Fruit fly (Drosophila melanogaster) whole organism, prepupa: ENCODE data around the gene Polr3E.

Experiments
- Blimp-1 ChIP-seq: fragments of 200-800 bp; sonication (Bioruptor generic); optimal IDR thresholded peaks from 3 replicates; lab custom pipeline; 2017; ENCODE audit warnings: missing biosample characterization, missing genetic modification characterization, mild to moderate bottlenecking, moderate library complexity, missing genetic modification reagents
- CG10669 ChIP-seq: fragments of 200-800 bp; sonication (Bioruptor generic); optimal IDR thresholded peaks from 3 replicates; lab custom pipeline; 2018; ENCODE audit warnings: missing biosample characterization, mild to moderate bottlenecking, missing genetic modification characterization, moderate library complexity
- CG11762 ChIP-seq: fragments of 200-800 bp; sonication (Bioruptor generic); optimal IDR thresholded peaks from 3 replicates; lab custom pipeline; 2016; ENCODE audit warnings: missing biosample characterization, missing genetic modification characterization; ENCODE audit not compliant: insufficient read depth
- CG11902 ChIP-seq: fragments of 200-800 bp; sonication (Bioruptor generic); optimal IDR thresholded peaks from 3 replicates; lab custom pipeline; 2016; ENCODE audit warnings: missing biosample characterization, missing genetic modification characterization
- CG15336 ChIP-seq: fragments of 200-800 bp; sonication (Bioruptor generic); IDR thresholded peaks from 2 replicates; pipeline ENCODE4 v1.3.6; 2022; ENCODE audit warnings: missing biosample characterization, missing genetic modification characterization
- CG31627 ChIP-seq: fragments of 200-800 bp; sonication (Bioruptor generic); optimal IDR thresholded peaks from 3 replicates; lab custom pipeline; 2016; ENCODE audit warnings: missing biosample characterization, missing genetic modification characterization
- CG32006 ChIP-seq: fragments of 200-800 bp; sonication (Bioruptor generic); optimal IDR thresholded peaks from 3 replicates; lab custom pipeline; 2017; ENCODE audit warnings: missing biosample characterization, mild to moderate bottlenecking, missing genetic modification characterization
- CG34406 ChIP-seq: fragments of 200-800 bp; sonication (Bioruptor generic); optimal IDR thresholded peaks from 3 replicates; lab custom pipeline; 2016; ENCODE audit warnings: missing biosample characterization, missing genetic modification characterization
- CG3919 ChIP-seq: fragments of 200-800 bp; sonication (Bioruptor generic); optimal IDR thresholded peaks from 3 replicates; lab custom pipeline; 2016; ENCODE audit warnings: missing biosample characterization, missing genetic modification characterization
- CG4318 ChIP-seq: fragments of 200-800 bp; sonication (Bioruptor generic); optimal IDR thresholded peaks from 3 replicates; lab custom pipeline; 2017; ENCODE audit warnings: missing biosample characterization, mild to moderate bottlenecking, missing genetic modification characterization
- CG6163 ChIP-seq: fragments of 200-800 bp; sonication (Bioruptor generic); IDR thresholded peaks from 3 replicates; pipeline ENCODE4 v1.3.6; 2022; ENCODE audit warnings: missing biosample characterization, missing genetic modification characterization
- CG6276 ChIP-seq: fragments of 200-800 bp; sonication (Bioruptor generic); optimal IDR thresholded peaks from 2 replicates; lab custom pipeline; 2017; ENCODE audit warnings: missing biosample characterization, mild to moderate bottlenecking, missing genetic modification characterization
- CG6808 ChIP-seq: fragments of 200-800 bp; sonication (Bioruptor generic); optimal IDR thresholded peaks from 3 replicates; lab custom pipeline; 2017; ENCODE audit warnings: missing biosample characterization, missing genetic modification characterization, mild to moderate bottlenecking, moderate library complexity, missing genetic modification reagents
- CG6854 ChIP-seq: fragments of 200-800 bp; sonication (Bioruptor generic); optimal IDR thresholded peaks from 2 replicates; lab custom pipeline; 2017; ENCODE audit warnings: missing biosample characterization, mild to moderate bottlenecking, missing genetic modification characterization
- CG7368 ChIP-seq: fragments of 200-800 bp; sonication (Bioruptor generic); optimal IDR thresholded peaks from 3 replicates; lab custom pipeline; 2016; ENCODE audit warnings: missing biosample characterization, missing genetic modification characterization
- CG8119 ChIP-seq: fragments of 200-800 bp; sonication (Bioruptor generic); IDR thresholded peaks from 3 replicates; pipeline ENCODE4 v1.3.6; 2022; ENCODE audit warnings: missing biosample characterization, missing genetic modification characterization
- CG8319 ChIP-seq: fragments of 200-800 bp; sonication (Bioruptor generic); optimal IDR thresholded peaks from 3 replicates; lab custom pipeline; 2016; ENCODE audit warnings: missing biosample characterization, missing genetic modification characterization
- CG8632 ChIP-seq: fragments of 200-800 bp; sonication (Bioruptor generic); optimal IDR thresholded peaks from 3 replicates; lab custom pipeline; 2016; ENCODE audit warnings: missing biosample characterization, missing genetic modification characterization
- CG9139 ChIP-seq: fragments of 200-800 bp; sonication (Bioruptor generic); optimal IDR thresholded peaks from 3 replicates; lab custom pipeline; 2017; ENCODE audit warnings: missing biosample characterization, mild to moderate bottlenecking, missing genetic modification characterization
- Ets21C ChIP-seq: fragments of 200-800 bp; sonication (Bioruptor generic); optimal IDR thresholded peaks from 3 replicates; lab custom pipeline; 2016; ENCODE audit warnings: missing biosample characterization, missing genetic modification characterization
- Hr38 ChIP-seq: sonication (Bioruptor generic); optimal IDR thresholded peaks from 2 replicates; lab custom pipeline; 2016; ENCODE audit warnings: missing biosample characterization, missing genetic modification characterization
- Hr39 ChIP-seq: fragments of 200-800 bp; sonication (Bioruptor generic); optimal IDR thresholded peaks from 2 replicates; lab custom pipeline; 2016; ENCODE audit warnings: missing biosample characterization, missing genetic modification characterization
- Hr4 ChIP-seq: fragments of 200-800 bp; sonication (Bioruptor generic); optimal IDR thresholded peaks from 3 replicates; lab custom pipeline; 2016; ENCODE audit warnings: missing biosample characterization, missing genetic modification characterization
- Lpt ChIP-seq: fragments of 200-800 bp; sonication (Bioruptor generic); optimal IDR thresholded peaks from 3 replicates; lab custom pipeline; 2016; ENCODE audit warnings: missing biosample characterization, missing genetic modification characterization
- OdsH ChIP-seq: fragments of 200-800 bp; sonication (Bioruptor generic); optimal IDR thresholded peaks from 3 replicates; lab custom pipeline; 2016; ENCODE audit warnings: missing biosample characterization, missing genetic modification characterization
- Sox102F ChIP-seq: fragments of 200-800 bp; sonication (Bioruptor generic); optimal IDR thresholded peaks from 2 replicates; lab custom pipeline; 2016; ENCODE audit warnings: missing biosample characterization, mild to moderate bottlenecking, missing genetic modification characterization
- Sox14 ChIP-seq: fragments of 200-800 bp; sonication (Bioruptor generic); optimal IDR thresholded peaks from 3 replicates; lab custom pipeline; 2016; ENCODE audit warnings: missing biosample characterization, missing genetic modification characterization
- Sox15 ChIP-seq: fragments of 200-800 bp; sonication (Bioruptor generic); optimal IDR thresholded peaks from 3 replicates; lab custom pipeline; 2016; ENCODE audit warnings: missing biosample characterization, missing genetic modification characterization
- achi ChIP-seq: fragments of 200-800 bp; sonication (Bioruptor generic); optimal IDR thresholded peaks from 3 replicates; lab custom pipeline; 2016; ENCODE audit warnings: missing biosample characterization, missing genetic modification characterization
- acj6 ChIP-seq: fragments of 200-800 bp; sonication (Bioruptor generic); optimal IDR thresholded peaks from 3 replicates; lab custom pipeline; 2016; ENCODE audit warnings: missing biosample characterization, missing genetic modification characterization
- cyc ChIP-seq: fragments of 200-800 bp; sonication (Bioruptor generic); optimal IDR thresholded peaks from 3 replicates; lab custom pipeline; 2016; ENCODE audit warnings: missing biosample characterization, missing genetic modification characterization
- dac ChIP-seq: fragments of 200-800 bp; sonication (Bioruptor generic); optimal IDR thresholded peaks from 2 replicates; lab custom pipeline; 2017; ENCODE audit warnings: missing biosample characterization, mild to moderate bottlenecking, missing genetic modification characterization
- dsx ChIP-seq: fragments of 200-800 bp; optimal IDR thresholded peaks from 3 replicates; lab custom pipeline; 2019; ENCODE audit warnings: missing biosample characterization, mild to moderate bottlenecking, missing genetic modification characterization, moderate library complexity; ENCODE audit not compliant: poor library complexity, severe bottlenecking
- esn ChIP-seq: fragments of 200-800 bp; sonication (Bioruptor generic); optimal IDR thresholded peaks from 2 replicates; lab custom pipeline; 2016; ENCODE audit warnings: missing biosample characterization, mild to moderate bottlenecking, missing genetic modification characterization, moderate library complexity
- fd59A ChIP-seq: fragments of 200-800 bp; sonication (Bioruptor generic); optimal IDR thresholded peaks from 2 replicates; lab custom pipeline; 2017; ENCODE audit warnings: missing biosample characterization, mild to moderate bottlenecking, missing genetic modification characterization, missing genetic modification reagents
- fd85E ChIP-seq: fragments of 200-800 bp; sonication (Bioruptor generic); optimal IDR thresholded peaks from 3 replicates; lab custom pipeline; 2016; ENCODE audit warnings: missing biosample characterization, missing genetic modification characterization
- net ChIP-seq: fragments of 200-800 bp; sonication (Bioruptor generic); optimal IDR thresholded peaks from 3 replicates; lab custom pipeline; 2016; ENCODE audit warnings: missing biosample characterization, missing genetic modification characterization
- pdm3 ChIP-seq: fragments of 200-800 bp; sonication (Bioruptor generic); optimal IDR thresholded peaks from 3 replicates; lab custom pipeline; 2016; ENCODE audit warnings: missing biosample characterization, missing genetic modification characterization
- spab ChIP-seq: fragments of 200-800 bp; sonication (Bioruptor generic); optimal IDR thresholded peaks from 2 replicates; lab custom pipeline; 2017; ENCODE audit warnings: missing biosample characterization, mild to moderate bottlenecking, missing genetic modification characterization, missing genetic modification reagents
- ss ChIP-seq, 2 experiments: fragments of 200-800 bp; sonication (Bioruptor generic); optimal IDR thresholded peaks; 2 replicates in 1 of 2; 3 replicates in 1 of 2; lab custom pipeline; 2017 to 2018; ENCODE audit warnings: mild to moderate bottlenecking in 2 of 2, missing biosample characterization in 2 of 2, missing genetic modification characterization in 2 of 2, moderate library complexity in 1 of 2
- svp ChIP-seq: fragments of 200-800 bp; sonication (Bioruptor generic); peaks from one replicate; lab custom pipeline; 2016; ENCODE audit warnings: missing biosample characterization, missing genetic modification characterization
- vri ChIP-seq: fragments of 200-800 bp; sonication (Bioruptor generic); optimal IDR thresholded peaks from 3 replicates; lab custom pipeline; 2016; ENCODE audit warnings: missing biosample characterization, mild to moderate bottlenecking, missing genetic modification characterization

Polr3E gene

dm6 chr3L:21031093-21031930 lies at the start of gene Polr3E, which contains the start of gene CG10584 (continued):
- TF ChIP-seq fd59A (GFP tag; lab: Kevin White, UChicago): peak; percentile 80
- peak; percentile 92 for TF ChIP-seq CG6808
- peak; percentile 90 for TF ChIP-seq CG10669
- peak; percentile 94 for TF ChIP-seq acj6
- peak; percentile 95 for TF ChIP-seq OdsH
- TF ChIP-seq Lpt (GFP tag; lab: Kevin White, UChicago): peak; percentile 90
- TF ChIP-seq Blimp-1 (GFP tag; lab: Kevin White, UChicago): peak; percentile 82
- peak; percentile 96 for TF ChIP-seq CG4318 (GFP tag; lab: Kevin White, UChicago)
- TF ChIP-seq fd85E (GFP tag; lab: Kevin White, UChicago): peak; percentile 70
- peak; percentile 87 for TF ChIP-seq CG15336

dm6 chr3L:20982544-20982943 lies 49.1 kb upstream of the Polr3E start:
- TF ChIP-seq dac (GFP tag; lab: Kevin White, UChicago): no peak
- no peak for TF ChIP-seq CG8632 (GFP tag; lab: Kevin White, UChicago)
- no peak for TF ChIP-seq vri
- 0 out of 3 replicates have a peak, but pooled peaks have one; percentile 13 for TF ChIP-seq CG8119 (GFP tag; lab: Robert Waterston, UW)
- no peak for TF ChIP-seq CG11902 (GFP tag; lab: Kevin White, UChicago)
- no peak for TF ChIP-seq Blimp-1 (GFP tag; lab: Kevin White, UChicago)
- TF ChIP-seq CG9139: no peak
- TF ChIP-seq CG15336: no peak
- TF ChIP-seq CG4318 (GFP tag; lab: Kevin White, UChicago): peak; percentile 41
- no peak for TF ChIP-seq esn (GFP tag; lab: Kevin White, UChicago)
- TF ChIP-seq CG6808: no peak
- no peak for TF ChIP-seq CG31627
- peak; percentile 17 for TF ChIP-seq CG6276 (GFP tag; lab: Kevin White, UChicago)
- TF ChIP-seq Sox102F (GFP tag; lab: Kevin White, UChicago): no peak
- TF ChIP-seq spab (GFP tag; lab: Kevin White, UChicago): no peak
- TF ChIP-seq pdm3: no peak
- no peak for TF ChIP-seq cyc (GFP tag; lab: Kevin White, UChicago)
- TF ChIP-seq Ets21C (GFP tag; lab: Kevin White, UChicago): no peak
- peak; percentile 20 for TF ChIP-seq Hr4 (GFP tag; lab: Kevin White, UChicago)
- peak; percentile 30 for TF ChIP-seq achi (GFP tag; lab: Kevin White, UChicago)
- TF ChIP-seq Hr39 (GFP tag; lab: Kevin White, UChicago): no peak
- no peak for TF ChIP-seq Hr38 (GFP tag; lab: Kevin White, UChicago)
- no peak for TF ChIP-seq Sox15
- TF ChIP-seq CG6854 (GFP tag; lab: Kevin White, UChicago): no peak
- TF ChIP-seq svp: peak; percentile 65
- no peak for TF ChIP-seq CG34406 (GFP tag; lab: Kevin White, UChicago)
- TF ChIP-seq Sox14 (GFP tag; lab: Kevin White, UChicago): no peak
- no peak for TF ChIP-seq CG8319
- TF ChIP-seq CG11762 (GFP tag; lab: Kevin White, UChicago): no peak
- TF ChIP-seq CG10669: no peak
- TF ChIP-seq dsx: no peak
- TF ChIP-seq CG32006 (GFP tag; lab: Kevin White, UChicago): peak; percentile 57
- no peak for TF ChIP-seq CG7368
- peak; percentile 6 for TF ChIP-seq OdsH
- peak; percentile 2 for TF ChIP-seq CG3919 (GFP tag; lab: Kevin White, UChicago)
- no peak for TF ChIP-seq ss (GFP tag; optimal IDR thresholded peaks at IDR 0.05; lab: Kevin White, UChicago)
- TF ChIP-seq CG6163 (GFP tag; lab: Robert Waterston, UW): no peak
- TF ChIP-seq net (GFP tag; lab: Kevin White, UChicago): no peak
- TF ChIP-seq, all 60 proteins: peak for 9
